Worm (Caenorhabditis elegans): ENCODE measurements around the gene C49H3.4.

C49H3.4 gene

DNA sequence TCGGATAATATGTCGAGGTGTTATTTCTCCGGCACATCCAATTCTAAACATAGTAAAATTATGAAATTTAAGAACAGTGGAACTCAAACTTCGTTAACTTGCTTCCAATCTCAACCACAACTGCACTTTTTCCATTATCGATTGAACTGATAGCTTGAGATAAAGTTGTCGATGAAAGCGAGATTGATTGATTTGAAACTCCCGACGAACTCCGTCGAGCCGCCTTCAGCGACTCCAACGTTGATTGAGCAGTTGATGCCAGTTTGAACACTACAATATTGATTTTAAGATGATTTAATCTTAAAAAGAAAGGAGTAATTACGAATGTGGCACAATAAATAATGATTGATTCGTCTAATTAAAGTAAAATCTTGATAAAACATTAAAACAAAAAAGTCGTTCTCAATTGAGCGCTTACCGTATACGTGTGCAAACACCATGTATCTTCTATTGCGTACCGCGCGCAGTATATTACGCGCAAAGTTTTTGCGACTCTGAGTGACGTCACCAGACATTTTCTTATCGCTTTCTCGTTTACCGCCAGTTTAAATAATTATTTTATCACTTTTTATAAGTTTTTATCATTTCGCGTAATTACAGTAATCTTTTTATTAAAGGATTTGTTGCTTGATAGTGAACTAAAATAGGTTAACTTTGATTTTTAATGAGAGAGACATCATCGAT lies 12.7 kb upstream of the C49H3.4 start, which contains the start of gene arp-11 (continued):
- TF ChIP-seq F10E7.11 (tag; optimal IDR thresholded peaks at IDR 0.05): no peak
- TF ChIP-seq C17E4.6 (GFP tag; IDR thresholded peaks at IDR 0.05): no peak
- TF ChIP-seq ztf-18 (tag; optimal IDR thresholded peaks at IDR 0.05): no peak
- TF ChIP-seq ceh-100 (GFP tag; IDR thresholded peaks at IDR 0.05): no peak
- no peak for TF ChIP-seq pbrm-1 (GFP tag; IDR thresholded peaks at IDR 0.05)
- no peak for TF ChIP-seq aptf-3 (GFP tag; IDR thresholded peaks at IDR 0.05)
- no peak for TF ChIP-seq ztf-22 (GFP tag; optimal IDR thresholded peaks at IDR 0.05)
- TF ChIP-seq cebp-2 (GFP tag; IDR thresholded peaks at IDR 0.05): no peak
- TF ChIP-seq T26A5.8 (tag; optimal IDR thresholded peaks at IDR 0.05): no peak
- no peak for TF ChIP-seq madf-3 (GFP tag; IDR thresholded peaks at IDR 0.05)
- peak; percentile 0 for TF ChIP-seq tlf-1 (GFP tag; optimal IDR thresholded peaks at IDR 0.05)
- peak; percentile 84 for TF ChIP-seq attf-5 (GFP tag; optimal IDR thresholded peaks at IDR 0.05)
- no peak for TF ChIP-seq athp-1 (tag; optimal IDR thresholded peaks at IDR 0.05)
- no peak for TF ChIP-seq mes-4 (tag; optimal IDR thresholded peaks at IDR 0.05)
- no peak for TF ChIP-seq egl-18 (GFP tag; IDR thresholded peaks at IDR 0.05)
- no peak for TF ChIP-seq dpl-1 (GFP tag; optimal IDR thresholded peaks at IDR 0.05)
- TF ChIP-seq F57C9.4 (tag; optimal IDR thresholded peaks at IDR 0.05): no peak
- no peak for TF ChIP-seq ztf-25 (GFP tag; IDR thresholded peaks at IDR 0.05)
- TF ChIP-seq sdz-38 (tag; optimal IDR thresholded peaks at IDR 0.05): no peak
- no peak for TF ChIP-seq nfya-2 (GFP tag; IDR thresholded peaks at IDR 0.05)
- TF ChIP-seq atf-7 (tag; optimal IDR thresholded peaks at IDR 0.05): peak; percentile 96
- peak; percentile 56 for TF ChIP-seq ZK185.1 (tag; optimal IDR thresholded peaks at IDR 0.05; ENCODE audit: poor library complexity, severe bottlenecking)
- peak; percentile 61 for TF ChIP-seq dox-1 (GFP tag; IDR thresholded peaks at IDR 0.05)
- TF ChIP-seq lag-1 (GFP tag; IDR thresholded peaks at IDR 0.05): no peak
- TF ChIP-seq Y53F4B.3 (GFP tag; IDR thresholded peaks at IDR 0.05): no peak
- no peak for TF ChIP-seq F55B11.4 (tag; optimal IDR thresholded peaks at IDR 0.05; ENCODE audit: borderline replicate concordance, insufficient read depth)
- peak; percentile 30 for TF ChIP-seq ceh-27 (GFP tag; optimal IDR thresholded peaks at IDR 0.05)
- TF ChIP-seq ceh-58 (GFP tag; IDR thresholded peaks at IDR 0.05): no peak
- no peak for TF ChIP-seq dpff-1 (tag; optimal IDR thresholded peaks at IDR 0.05)
- no peak for TF ChIP-seq ama-1 (optimal IDR thresholded peaks at IDR 0.05)
- TF ChIP-seq ama-1 (GFP tag; optimal IDR thresholded peaks at IDR 0.05): no peak
- TF ChIP-seq mel-28 (tag; optimal IDR thresholded peaks at IDR 0.05; ENCODE audit: borderline replicate concordance): no peak
- no peak for TF ChIP-seq ztf-28 (GFP tag; IDR thresholded peaks at IDR 0.05)
- no peak for TF ChIP-seq ztf-6 (GFP tag; IDR thresholded peaks at IDR 0.05)
- no peak for TF ChIP-seq Y67H2A.10 (GFP tag; conservative IDR thresholded peaks at IDR 0.05)
- TF ChIP-seq ceh-40 (GFP tag; IDR thresholded peaks at IDR 0.05): no peak
- TF ChIP-seq lin-35 (GFP tag; optimal IDR thresholded peaks at IDR 0.05): peak in 1 of 3 experiments; percentile 49
- no peak for TF ChIP-seq rcor-1 (GFP tag; IDR thresholded peaks at IDR 0.05)
- TF ChIP-seq somi-1 (GFP tag; optimal IDR thresholded peaks at IDR 0.05): no peak
- no peak for TF ChIP-seq F49E8.2 (tag; optimal IDR thresholded peaks at IDR 0.05; ENCODE audit: insufficient read depth)
- no peak for TF ChIP-seq Y79H2A.3 (GFP tag; conservative IDR thresholded peaks at IDR 0.05)
- TF ChIP-seq lsy-27 (tag; optimal IDR thresholded peaks at IDR 0.05; ENCODE audit: borderline replicate concordance, insufficient read depth): no peak
- no peak for TF ChIP-seq B0035.1 (tag; optimal IDR thresholded peaks at IDR 0.05)
- no peak for TF ChIP-seq hmg-20 (GFP tag; IDR thresholded peaks at IDR 0.05)
- TF ChIP-seq ceh-79 (tag; optimal IDR thresholded peaks at IDR 0.05): no peak
- TF ChIP-seq Y95B8A.8 (GFP tag; IDR thresholded peaks at IDR 0.05): no peak
- TF ChIP-seq efl-1 (GFP tag; optimal IDR thresholded peaks at IDR 0.05): peak; percentile 26
- no peak for TF ChIP-seq hlh-26 (GFP tag; conservative IDR thresholded peaks at IDR 0.05)
- no peak for TF ChIP-seq sea-2 (GFP tag; IDR thresholded peaks at IDR 0.05)
